Fruit fly (Drosophila melanogaster): ENCODE results near the gene Dscam4.

Dscam4 gene

dm6 chr3L:8328283-8328682, 89.8 kb downstream of the Dscam4 start, which contains the start of gene CG34462:
Gene CG34462, plus strand, starts transcription at chr3L:8328583.
- TF ChIP-seq CG11723 (GFP tag; optimal IDR thresholded peaks at IDR 0.05) (no peak), Nf-YC (tag; optimal IDR thresholded peaks at IDR 0.05) (no peak), HmgZ (tag; optimal IDR thresholded peaks at IDR 0.05) (no peak)

dm6 chr3L:8329005-8329404, 90.6 kb downstream of the Dscam4 start:
- TF ChIP-seq row (GFP tag; IDR thresholded peaks at IDR 0.05): no peak
- TF ChIP-seq run (tag; optimal IDR thresholded peaks at IDR 0.05): no peak
- no peak for TF ChIP-seq pita (GFP tag; optimal IDR thresholded peaks at IDR 0.05)
- TF ChIP-seq kay (GFP tag; optimal IDR thresholded peaks at IDR 0.05): no peak
- no peak for TF ChIP-seq NFAT (GFP tag; IDR thresholded peaks at IDR 0.05)
- no peak for TF ChIP-seq CG18262 (tag; optimal IDR thresholded peaks at IDR 0.05)
- no peak for TF ChIP-seq CG10431 (GFP tag; optimal IDR thresholded peaks at IDR 0.05)
- no peak for TF ChIP-seq ase (GFP tag; IDR thresholded peaks at IDR 0.05)
- 0 out of 2 replicates have a peak, but pooled peaks have one; percentile 25 for TF ChIP-seq Bgb (GFP tag; IDR thresholded peaks at IDR 0.05; ENCODE audit: partially characterized antibody)
- no peak for TF ChIP-seq ken (GFP tag; IDR thresholded peaks at IDR 0.05)
- no peak for TF ChIP-seq so (GFP tag; IDR thresholded peaks at IDR 0.05)
- no peak for TF ChIP-seq shn (GFP tag; optimal IDR thresholded peaks at IDR 0.05)
- no peak for TF ChIP-seq Sox100B (GFP tag; optimal IDR thresholded peaks at IDR 0.05)
- 0 out of 4 replicates have a peak, but pooled peaks have one; percentile 41 for TF ChIP-seq chinmo (GFP tag; IDR thresholded peaks at IDR 0.05; ENCODE audit: partially characterized antibody)
- TF ChIP-seq Lim3 (GFP tag; IDR thresholded peaks at IDR 0.05): no peak
- TF ChIP-seq CG30020 (tag; optimal IDR thresholded peaks at IDR 0.05): no peak
- no peak for TF ChIP-seq BtbVII (GFP tag; optimal IDR thresholded peaks at IDR 0.05)
- no peak for TF ChIP-seq Lhr (GFP tag; optimal IDR thresholded peaks at IDR 0.05)
- TF ChIP-seq CG4707 (GFP tag; optimal IDR thresholded peaks at IDR 0.05): no peak
- TF ChIP-seq lola (GFP tag; optimal IDR thresholded peaks at IDR 0.05): peak in 1 of 3 experiments; percentile 76
- TF ChIP-seq psq (GFP tag; optimal IDR thresholded peaks at IDR 0.05): no peak
- TF ChIP-seq ac (GFP tag; optimal IDR thresholded peaks at IDR 0.05): no peak
- no peak for TF ChIP-seq CG10462 (GFP tag; optimal IDR thresholded peaks at IDR 0.05)
- no peak for TF ChIP-seq CG12104 (GFP tag; optimal IDR thresholded peaks at IDR 0.05)
- TF ChIP-seq Trl (optimal IDR thresholded peaks at IDR 0.05): no peak
- no peak for TF ChIP-seq Trl (GFP tag; optimal IDR thresholded peaks at IDR 0.05)

dm6 chr3L:8331414-8331813, 93.0 kb downstream of the Dscam4 start:
- TF ChIP-seq CG7372 (GFP tag; IDR thresholded peaks at IDR 0.05) (peak; percentile 80), CG9437 (GFP tag; optimal IDR thresholded peaks at IDR 0.05) (peak; percentile 65), ac (GFP tag; optimal IDR thresholded peaks at IDR 0.05) (no peak)
